Worm (Caenorhabditis elegans) whole organism, young adult: ENCODE results near the gene sri-28.

Experiments used
- F10E7.11 ChIP-seq: sonication (generic microtip); optimal IDR thresholded peaks from 2 replicates; lab custom pipeline; 2017; ENCODE audit warnings: mild to moderate bottlenecking, missing genetic modification characterization, moderate library complexity, missing compliant biosample characterization
- F52B5.7 ChIP-seq: sonication (generic microtip); optimal IDR thresholded peaks from 2 replicates; lab custom pipeline; 2016; ENCODE audit warnings: mild to moderate bottlenecking, missing genetic modification characterization, missing compliant biosample characterization
- Y53F4B.3 ChIP-seq: fragments of 200-800 bp; sonication (Bioruptor generic); IDR thresholded peaks from 2 replicates; pipeline ENCODE4 v1.3.6; 2022; ENCODE audit warnings: missing genetic modification reagents, missing genetic modification characterization, missing compliant biosample characterization
- Y56A3A.18 ChIP-seq: fragments of 200-800 bp; sonication (Bioruptor generic); IDR thresholded peaks from 2 replicates; pipeline ENCODE4 v1.3.6; 2022; ENCODE audit warnings: missing genetic modification reagents, missing genetic modification characterization, missing compliant biosample characterization
- Y67H2A.10 ChIP-seq: fragments of 200-800 bp; sonication (Bioruptor generic); conservative IDR thresholded peaks from 2 replicates; pipeline ENCODE4 v1.3.6; 2022; ENCODE audit warnings: missing genetic modification reagents, missing genetic modification characterization, missing compliant biosample characterization
- akir-1 ChIP-seq: fragments of 200-800 bp; sonication (Bioruptor generic); optimal IDR thresholded peaks from 2 replicates; lab custom pipeline; 2018; ENCODE audit warnings: mild to moderate bottlenecking, missing genetic modification characterization, moderate library complexity, missing compliant biosample characterization
- aptf-2 ChIP-seq: fragments of 200-800 bp; sonication (Bioruptor generic); conservative IDR thresholded peaks from 2 replicates; pipeline ENCODE4 v1.3.6; 2022; ENCODE audit warnings: missing genetic modification reagents, missing genetic modification characterization, missing compliant biosample characterization
- atf-7 ChIP-seq: sonication (generic microtip); optimal IDR thresholded peaks from 2 replicates; lab custom pipeline; 2017; ENCODE audit warnings: mild to moderate bottlenecking, missing genetic modification characterization, missing compliant biosample characterization
- attf-5 ChIP-seq: fragments of 200-800 bp; sonication (Bioruptor generic); optimal IDR thresholded peaks from 2 replicates; lab custom pipeline; 2018; ENCODE audit warnings: mild to moderate bottlenecking, missing genetic modification characterization, missing compliant biosample characterization
- bed-2 ChIP-seq: fragments of 200-800 bp; sonication (Bioruptor generic); IDR thresholded peaks from 2 replicates; pipeline ENCODE4 v1.3.6; 2022; ENCODE audit warnings: missing genetic modification reagents, missing genetic modification characterization, missing compliant biosample characterization
- ccch-3 ChIP-seq: fragments of 200-800 bp; sonication (Bioruptor generic); optimal IDR thresholded peaks from 2 replicates; lab custom pipeline; 2018; ENCODE audit warnings: mild to moderate bottlenecking, missing genetic modification characterization, missing compliant biosample characterization
- cebp-1 ChIP-seq, 2 experiments: fragments of 200-800 bp in 1 of 2; sonication (Bioruptor generic) in 1 of 2; sonication (generic microtip) in 1 of 2; IDR thresholded peaks in 1 of 2; optimal IDR thresholded peaks in 1 of 2; 2 replicates each; pipeline versions ENCODE4 v1.3.6 to Lab custom; 2017 to 2022; ENCODE audit warnings: missing compliant biosample characterization in 2 of 2, missing genetic modification characterization in 2 of 2, mild to moderate bottlenecking in 1 of 2, missing genetic modification reagents in 1 of 2, moderate library complexity in 1 of 2
- ceh-100 ChIP-seq: fragments of 200-800 bp; sonication (Bioruptor generic); IDR thresholded peaks from 2 replicates; pipeline ENCODE4 v1.3.6; 2022; ENCODE audit warnings: missing genetic modification reagents, missing genetic modification characterization, missing compliant biosample characterization
- ceh-27 ChIP-seq: fragments of 200-800 bp; sonication (Bioruptor generic); optimal IDR thresholded peaks from 2 replicates; lab custom pipeline; 2018; ENCODE audit warnings: mild to moderate bottlenecking, missing genetic modification characterization, moderate library complexity, missing compliant biosample characterization
- ceh-79 ChIP-seq: sonication (generic microtip); optimal IDR thresholded peaks from 2 replicates; lab custom pipeline; 2017; ENCODE audit warnings: mild to moderate bottlenecking, missing genetic modification characterization, missing compliant biosample characterization
- die-1 ChIP-seq: sonication (generic microtip); optimal IDR thresholded peaks from 2 replicates; lab custom pipeline; 2016; ENCODE audit warnings: missing genotype, mild to moderate bottlenecking, missing genetic modification characterization, missing compliant biosample characterization
- dox-1 ChIP-seq: fragments of 200-800 bp; sonication (Bioruptor generic); IDR thresholded peaks from 2 replicates; pipeline ENCODE4 v1.3.6; 2022; ENCODE audit warnings: missing genetic modification reagents, missing genetic modification characterization, missing compliant biosample characterization
- egl-18 ChIP-seq: fragments of 200-800 bp; sonication (Bioruptor generic); IDR thresholded peaks from 2 replicates; pipeline ENCODE4 v1.3.6; 2022; ENCODE audit warnings: missing genetic modification reagents, missing genetic modification characterization, missing compliant biosample characterization
- egrh-3 ChIP-seq: fragments of 200-800 bp; sonication (Bioruptor generic); IDR thresholded peaks from 2 replicates; pipeline ENCODE4 v1.3.6; 2022; ENCODE audit warnings: missing genetic modification reagents, missing genetic modification characterization, missing compliant biosample characterization
- fkh-3 ChIP-seq: sonication (generic microtip); optimal IDR thresholded peaks from 2 replicates; lab custom pipeline; 2016; ENCODE audit warnings: mild to moderate bottlenecking, missing genetic modification characterization, missing compliant biosample characterization
- gei-17 ChIP-seq: fragments of 200-800 bp; sonication (Bioruptor generic); optimal IDR thresholded peaks from 2 replicates; lab custom pipeline; 2018; ENCODE audit warnings: mild to moderate bottlenecking, missing genetic modification characterization, missing compliant biosample characterization
- hmg-1.2 ChIP-seq: fragments of 200-800 bp; sonication (Bioruptor generic); IDR thresholded peaks from 2 replicates; pipeline ENCODE4 v1.3.6; 2022; ENCODE audit warnings: missing genetic modification reagents, missing genetic modification characterization, missing compliant biosample characterization
- hmg-20 ChIP-seq: fragments of 200-800 bp; sonication (Bioruptor generic); IDR thresholded peaks from 2 replicates; pipeline ENCODE4 v1.3.6; 2022; ENCODE audit warnings: missing genetic modification reagents, missing genetic modification characterization, missing compliant biosample characterization
- lag-1 ChIP-seq: fragments of 200-800 bp; sonication (Bioruptor generic); IDR thresholded peaks from 2 replicates; pipeline ENCODE4 v1.3.6; 2022; ENCODE audit warnings: missing genetic modification reagents, missing genetic modification characterization, missing compliant biosample characterization
- let-607 ChIP-seq, 2 experiments: fragments of 200-800 bp in 1 of 2; sonication (Bioruptor generic) in 1 of 2; sonication (generic microtip) in 1 of 2; optimal IDR thresholded peaks; 2 replicates each; lab custom pipeline; 2016 to 2018; ENCODE audit warnings: mild to moderate bottlenecking in 2 of 2, missing compliant biosample characterization in 2 of 2, missing genetic modification characterization in 2 of 2, moderate library complexity in 2 of 2, missing genotype in 1 of 2
- lin-40 ChIP-seq: sonication (generic microtip); optimal IDR thresholded peaks from 2 replicates; lab custom pipeline; 2016; ENCODE audit warnings: missing genetic modification characterization, mild to moderate bottlenecking, missing compliant biosample characterization, missing genotype, missing genetic modification reagents
- madf-10 ChIP-seq: sonication (generic microtip); optimal IDR thresholded peaks from 2 replicates; lab custom pipeline; 2016; ENCODE audit warnings: mild to moderate bottlenecking, missing genetic modification characterization, missing compliant biosample characterization
- madf-3 ChIP-seq: fragments of 200-800 bp; sonication (Bioruptor generic); IDR thresholded peaks from 2 replicates; pipeline ENCODE4 v1.3.6; 2022; ENCODE audit warnings: missing genetic modification reagents, missing genetic modification characterization, missing compliant biosample characterization
- madf-6 ChIP-seq: fragments of 200-800 bp; sonication (Bioruptor generic); IDR thresholded peaks from 2 replicates; pipeline ENCODE4 v1.3.6; 2022; ENCODE audit warnings: missing genetic modification reagents, missing genetic modification characterization, missing compliant biosample characterization
- madf-8 ChIP-seq: fragments of 200-800 bp; sonication (Bioruptor generic); conservative IDR thresholded peaks from 2 replicates; pipeline ENCODE4 v1.3.6; 2022; ENCODE audit warnings: missing genetic modification reagents, missing genetic modification characterization, missing compliant biosample characterization
- mcd-1 ChIP-seq: fragments of 200-800 bp; sonication (Bioruptor generic); IDR thresholded peaks from 2 replicates; pipeline ENCODE4 v1.3.6; 2022; ENCODE audit warnings: missing genetic modification reagents, missing genetic modification characterization, missing compliant biosample characterization
- nfya-2 ChIP-seq: fragments of 200-800 bp; sonication (Bioruptor generic); IDR thresholded peaks from 2 replicates; pipeline ENCODE4 v1.3.6; 2022; ENCODE audit warnings: missing genetic modification reagents, missing genetic modification characterization, missing compliant biosample characterization
- nhr-120 ChIP-seq: fragments of 200-800 bp; sonication (Bioruptor generic); IDR thresholded peaks from 2 replicates; pipeline ENCODE4 v1.3.6; 2022; ENCODE audit warnings: missing genetic modification characterization, missing compliant biosample characterization
- nhr-179 ChIP-seq: sonication (generic microtip); optimal IDR thresholded peaks from 2 replicates; lab custom pipeline; 2016; ENCODE audit warnings: mild to moderate bottlenecking, missing genetic modification characterization, missing compliant biosample characterization
- nhr-27 ChIP-seq: fragments of 200-800 bp; sonication (Bioruptor generic); optimal IDR thresholded peaks from 2 replicates; lab custom pipeline; 2018; ENCODE audit warnings: mild to moderate bottlenecking, missing genetic modification characterization, moderate library complexity, missing compliant biosample characterization
- nhr-80 ChIP-seq: sonication (generic microtip); optimal IDR thresholded peaks from 2 replicates; lab custom pipeline; 2016; ENCODE audit warnings: missing genetic modification characterization, missing compliant biosample characterization
- pbrm-1 ChIP-seq: fragments of 200-800 bp; sonication (Bioruptor generic); IDR thresholded peaks from 2 replicates; pipeline ENCODE4 v1.3.6; 2022; ENCODE audit warnings: missing genetic modification reagents, missing genetic modification characterization, missing compliant biosample characterization
- sea-2 ChIP-seq: fragments of 200-800 bp; sonication (Bioruptor generic); IDR thresholded peaks from 2 replicates; pipeline ENCODE4 v1.3.6; 2022; ENCODE audit warnings: missing genetic modification characterization, missing compliant biosample characterization
- snpc-1.1 ChIP-seq: sonication (generic microtip); optimal IDR thresholded peaks from 2 replicates; lab custom pipeline; 2017; ENCODE audit warnings: missing genetic modification characterization, mild to moderate bottlenecking, missing compliant biosample characterization, antibody characterized with exemption, moderate library complexity, missing genotype, missing genetic modification reagents; ENCODE audit not compliant: insufficient read depth
- snpc-3.4 ChIP-seq: sonication (generic microtip); optimal IDR thresholded peaks from 2 replicates; lab custom pipeline; 2017; ENCODE audit warnings: missing genetic modification characterization, mild to moderate bottlenecking, missing compliant biosample characterization, antibody characterized with exemption, moderate library complexity, missing genotype, missing genetic modification reagents
- tbx-9 ChIP-seq: sonication (generic microtip); optimal IDR thresholded peaks from 2 replicates; lab custom pipeline; 2016; ENCODE audit warnings: borderline replicate concordance, missing genetic modification characterization, inconsistent platforms, missing compliant biosample characterization
- zfh-2 ChIP-seq: fragments of 200-800 bp; sonication (Bioruptor generic); conservative IDR thresholded peaks from 2 replicates; pipeline ENCODE4 v1.3.6; 2022; ENCODE audit warnings: missing genetic modification reagents, missing genetic modification characterization, missing compliant biosample characterization
- zim-3 ChIP-seq: sonication (generic microtip); optimal IDR thresholded peaks from 2 replicates; lab custom pipeline; 2017; ENCODE audit warnings: mild to moderate bottlenecking, missing genetic modification characterization, moderate library complexity, missing compliant biosample characterization
- ztf-25 ChIP-seq: fragments of 200-800 bp; sonication (Bioruptor generic); IDR thresholded peaks from 2 replicates; pipeline ENCODE4 v1.3.6; 2022; ENCODE audit warnings: missing genetic modification reagents, missing genetic modification characterization, missing compliant biosample characterization
- ztf-26 ChIP-seq: sonication (generic microtip); optimal IDR thresholded peaks from 2 replicates; lab custom pipeline; 2017; ENCODE audit warnings: missing genetic modification characterization, missing compliant biosample characterization
- ztf-6 ChIP-seq: fragments of 200-800 bp; sonication (Bioruptor generic); IDR thresholded peaks from 2 replicates; pipeline ENCODE4 v1.3.6; 2022; ENCODE audit warnings: missing genetic modification reagents, missing genetic modification characterization, missing compliant biosample characterization

Gene sri-28

ce11 chrII:3055531-3055930 is 7.1 kb downstream of the sri-28 start:
- TF ChIP-seq egrh-3 (GFP tag; lab: Robert Waterston, UW): peak; percentile 89
- TF ChIP-seq snpc-1.1: no peak
- no peak for TF ChIP-seq F52B5.7 (tag; lab: Kevin White, UChicago)
- peak; percentile 33; the same call in 1 of the 2 replicates for TF ChIP-seq hmg-1.2 (GFP tag; lab: Robert Waterston, UW)
- no peak for TF ChIP-seq cebp-1 (GFP tag; IDR thresholded peaks at IDR 0.05; lab: Robert Waterston, UW)
- peak; percentile 52 for TF ChIP-seq cebp-1 (tag; optimal IDR thresholded peaks at IDR 0.05; lab: Kevin White, UChicago)
- TF ChIP-seq F10E7.11: no peak
- TF ChIP-seq mcd-1: peak; percentile 37; the same call in 1 of the 2 replicates
- peak; percentile 20 for TF ChIP-seq nhr-80 (tag; lab: Kevin White, UChicago)
- TF ChIP-seq egl-18 (GFP tag; lab: Robert Waterston, UW): 0 out of 2 replicates have a peak, but pooled peaks have one; percentile 29
- 0 out of 2 replicates have a peak, but pooled peaks have one; percentile 19 for TF ChIP-seq lag-1
- TF ChIP-seq zfh-2 (GFP tag; lab: Robert Waterston, UW): peak; percentile 96
- no peak for TF ChIP-seq ccch-3
- TF ChIP-seq madf-8 (GFP tag; lab: Robert Waterston, UW): 0 out of 2 replicates have a peak, but pooled peaks have one; percentile 21
- TF ChIP-seq hmg-20 (GFP tag; lab: Robert Waterston, UW): no peak
- TF ChIP-seq attf-5 (GFP tag; lab: Kevin White, UChicago): peak; percentile 23
- TF ChIP-seq ceh-27 (GFP tag; lab: Kevin White, UChicago): peak; percentile 18

ce11 chrII:3056266-3056872 is 7.9 kb downstream of the sri-28 start, which contains the start of gene lin-8:
Gene lin-8 (plus strand): TSS chrII:3056822.
- TF ChIP-seq lin-40 (tag; lab: Kevin White, UChicago): no peak
- no peak for TF ChIP-seq ztf-26 (tag; lab: Kevin White, UChicago)
- TF ChIP-seq ceh-79 (tag; lab: Kevin White, UChicago): no peak
- TF ChIP-seq zfh-2 (GFP tag; lab: Robert Waterston, UW): no peak
- TF ChIP-seq let-607 (tag; optimal IDR thresholded peaks at IDR 0.05; lab: Kevin White, UChicago): no peak
- no peak for TF ChIP-seq nfya-2 (GFP tag; lab: Robert Waterston, UW)
- TF ChIP-seq madf-10 (tag; lab: Kevin White, UChicago): no peak
- TF ChIP-seq nhr-120 (GFP tag; lab: Robert Waterston, UW): no peak
- TF ChIP-seq die-1 (tag; lab: Kevin White, UChicago): no peak
- no peak for TF ChIP-seq aptf-2 (GFP tag; lab: Robert Waterston, UW)
- no peak for TF ChIP-seq ztf-25 (GFP tag; lab: Robert Waterston, UW)
- no peak for TF ChIP-seq Y67H2A.10 (GFP tag; lab: Robert Waterston, UW)
- no peak for TF ChIP-seq pbrm-1 (GFP tag; lab: Robert Waterston, UW)
- no peak for TF ChIP-seq Y53F4B.3 (GFP tag; lab: Robert Waterston, UW)
- no peak for TF ChIP-seq nhr-27
- no peak for TF ChIP-seq bed-2 (GFP tag; lab: Robert Waterston, UW)
- no peak for TF ChIP-seq egl-18 (GFP tag; lab: Robert Waterston, UW)
- TF ChIP-seq madf-6 (GFP tag; lab: Robert Waterston, UW): peak; percentile 90
- TF ChIP-seq tbx-9 (tag; lab: Kevin White, UChicago): no peak
- no peak for TF ChIP-seq gei-17
- no peak for TF ChIP-seq ztf-6 (GFP tag; lab: Robert Waterston, UW)
- TF ChIP-seq zim-3: no peak
- no peak for TF ChIP-seq ceh-100
- TF ChIP-seq dox-1 (GFP tag; lab: Robert Waterston, UW): peak; percentile 48; the same call in 1 of the 2 replicates
- no peak for TF ChIP-seq nhr-179 (tag; lab: Kevin White, UChicago)
- no peak for TF ChIP-seq atf-7 (tag; lab: Kevin White, UChicago)
- TF ChIP-seq akir-1 (GFP tag; lab: Kevin White, UChicago): no peak
- peak; percentile 40 for TF ChIP-seq snpc-3.4
- no peak for TF ChIP-seq Y56A3A.18 (GFP tag; lab: Robert Waterston, UW)
- TF ChIP-seq hmg-20 (GFP tag; lab: Robert Waterston, UW): no peak
- TF ChIP-seq madf-3: no peak
- TF ChIP-seq F10E7.11: no peak
- no peak for TF ChIP-seq fkh-3
- no peak for TF ChIP-seq sea-2 (GFP tag; lab: Robert Waterston, UW)
